Fruit fly (Drosophila melanogaster) whole organism, embryonic: ENCODE measurements around the gene chif.

ENCODE experiments used
- Antp ChIP-seq: fragments of 200-800 bp; sonication (Bioruptor generic); optimal IDR thresholded peaks from 3 replicates; lab custom pipeline; 2016; ENCODE audit warnings: missing biosample characterization, missing genetic modification characterization
- Atf-2 ChIP-seq: fragments of 200-800 bp; sonication (Bioruptor generic); optimal IDR thresholded peaks from 2 replicates; lab custom pipeline; 2016; ENCODE audit warnings: missing biosample characterization, missing genetic modification characterization
- CG10209 ChIP-seq: fragments of 200-800 bp; sonication (Bioruptor generic); optimal IDR thresholded peaks from 3 replicates; lab custom pipeline; 2017; ENCODE audit warnings: missing biosample characterization, mild to moderate bottlenecking, missing genetic modification characterization, missing genetic modification reagents
- CG13775 ChIP-seq: fragments of 200-800 bp; sonication (Bioruptor generic); optimal IDR thresholded peaks from 3 replicates; lab custom pipeline; 2017; ENCODE audit warnings: missing biosample characterization, mild to moderate bottlenecking, missing genetic modification characterization
- CG14710 ChIP-seq: fragments of 200-800 bp; sonication (Bioruptor generic); optimal IDR thresholded peaks from 3 replicates; lab custom pipeline; 2019; ENCODE audit warnings: missing biosample characterization, mild to moderate bottlenecking, missing genetic modification characterization, moderate library complexity
- CG15696 ChIP-seq: fragments of 200-800 bp; sonication (Bioruptor generic); optimal IDR thresholded peaks from 2 replicates; lab custom pipeline; 2019; ENCODE audit warnings: missing biosample characterization, mild to moderate bottlenecking, missing genetic modification characterization, moderate library complexity
- CG17328 ChIP-seq: fragments of 200-800 bp; sonication (Bioruptor generic); IDR thresholded peaks from 2 replicates; pipeline ENCODE4 v1.3.6; 2022; ENCODE audit warnings: missing biosample characterization, missing genetic modification characterization
- CG17829 ChIP-seq: fragments of 200-800 bp; optimal IDR thresholded peaks from 2 replicates; lab custom pipeline; 2019; ENCODE audit warnings: missing biosample characterization, mild to moderate bottlenecking, missing genetic modification characterization, moderate library complexity
- CG30020 ChIP-seq: fragments of 200-800 bp; optimal IDR thresholded peaks from 2 replicates; lab custom pipeline; 2019; ENCODE audit warnings: missing biosample characterization, mild to moderate bottlenecking, missing genetic modification characterization, moderate library complexity
- CG33213 ChIP-seq: fragments of 200-800 bp; sonication (Bioruptor generic); optimal IDR thresholded peaks from 3 replicates; lab custom pipeline; 2016; ENCODE audit warnings: missing biosample characterization, missing genetic modification characterization
- CG3726 ChIP-seq: fragments of 200-800 bp; sonication (Bioruptor generic); IDR thresholded peaks from 3 replicates; pipeline ENCODE4, ENCODE4 v1.3.6; 2022; ENCODE audit warnings: missing biosample characterization, missing genetic modification characterization
- CG4282 ChIP-seq: fragments of 200-800 bp; sonication (Bioruptor generic); optimal IDR thresholded peaks from 2 replicates; lab custom pipeline; 2016; ENCODE audit warnings: missing biosample characterization, missing genetic modification characterization
- CG4404 ChIP-seq: fragments of 200-800 bp; sonication (Bioruptor generic); IDR thresholded peaks from 2 replicates; pipeline ENCODE4 v1.3.6; 2022; ENCODE audit warnings: missing biosample characterization, missing genetic modification characterization
- CG4617 ChIP-seq: fragments of 200-800 bp; sonication (Bioruptor generic); optimal IDR thresholded peaks from 3 replicates; lab custom pipeline; 2016; ENCODE audit warnings: missing biosample characterization, missing genetic modification characterization, borderline replicate concordance
- CG5953 ChIP-seq: fragments of 200-800 bp; sonication (Bioruptor generic); IDR thresholded peaks from 2 replicates; pipeline ENCODE4 v1.3.6; 2022; ENCODE audit warnings: missing biosample characterization, missing genetic modification characterization
- CG6791 ChIP-seq: fragments of 200-800 bp; sonication (Bioruptor generic); IDR thresholded peaks from 3 replicates; pipeline ENCODE4 v1.3.6; 2022; ENCODE audit warnings: missing biosample characterization, missing genetic modification characterization; ENCODE audit not compliant: partially characterized antibody
- CrebB ChIP-seq: fragments of 200-800 bp; sonication (Bioruptor generic); optimal IDR thresholded peaks from 3 replicates; lab custom pipeline; 2018; ENCODE audit warnings: missing biosample characterization, mild to moderate bottlenecking, missing genetic modification characterization
- D19B ChIP-seq: fragments of 200-800 bp; sonication (Bioruptor generic); optimal IDR thresholded peaks from 2 replicates; lab custom pipeline; 2017; ENCODE audit warnings: missing biosample characterization, mild to moderate bottlenecking, missing genetic modification characterization
- Dip2 ChIP-seq: fragments of 200-800 bp; sonication (Bioruptor generic); IDR thresholded peaks from 2 replicates; pipeline ENCODE4 v1.3.6; 2022; ENCODE audit warnings: missing biosample characterization, missing genetic modification characterization
- Dp ChIP-seq: fragments of 200-800 bp; sonication (Bioruptor generic); optimal IDR thresholded peaks from 2 replicates; lab custom pipeline; 2018; ENCODE audit warnings: missing biosample characterization, mild to moderate bottlenecking, missing genetic modification characterization, moderate library complexity
- GATAe ChIP-seq: fragments of 200-800 bp; sonication (Bioruptor generic); conservative IDR thresholded peaks from 2 replicates; pipeline ENCODE4 v1.3.6; 2022; ENCODE audit warnings: missing biosample characterization, missing genetic modification characterization
- Gug ChIP-seq: fragments of 200-800 bp; sonication (Bioruptor generic); IDR thresholded peaks from 4 replicates; pipeline ENCODE4 v1.3.6; 2022; ENCODE audit warnings: missing biosample characterization, missing genetic modification characterization
- Hand ChIP-seq: fragments of 200-800 bp; sonication (Bioruptor generic); optimal IDR thresholded peaks from 2 replicates; lab custom pipeline; 2017; ENCODE audit warnings: mild to moderate bottlenecking, missing biosample characterization, missing genetic modification reagents, missing genetic modification characterization
- Hsf ChIP-seq: fragments of 200-800 bp; sonication (Bioruptor generic); optimal IDR thresholded peaks from 3 replicates; lab custom pipeline; 2016; ENCODE audit warnings: missing biosample characterization, missing genetic modification characterization
- Neu2 ChIP-seq: fragments of 200-800 bp; sonication (Bioruptor generic); optimal IDR thresholded peaks from 3 replicates; lab custom pipeline; 2016; ENCODE audit warnings: missing biosample characterization, missing genetic modification characterization, borderline replicate concordance
- Nf-YC ChIP-seq: fragments of 200-800 bp; optimal IDR thresholded peaks from 3 replicates; lab custom pipeline; 2019; ENCODE audit warnings: missing biosample characterization, mild to moderate bottlenecking, missing genetic modification characterization, moderate library complexity
- Oli ChIP-seq: fragments of 200-800 bp; sonication (Bioruptor generic); optimal IDR thresholded peaks from 2 replicates; lab custom pipeline; 2018; ENCODE audit warnings: missing biosample characterization, mild to moderate bottlenecking, missing genetic modification characterization, moderate library complexity
- Sox102F ChIP-seq: fragments of 200-800 bp; sonication (Bioruptor generic); optimal IDR thresholded peaks from 2 replicates; lab custom pipeline; 2018; ENCODE audit warnings: missing biosample characterization, mild to moderate bottlenecking, missing genetic modification characterization, moderate library complexity
- Spps ChIP-seq: fragments of 200-800 bp; sonication (Bioruptor generic); optimal IDR thresholded peaks from 2 replicates; lab custom pipeline; 2018; ENCODE audit warnings: missing biosample characterization, mild to moderate bottlenecking, missing genetic modification characterization
- abd-A ChIP-seq: fragments of 200-800 bp; sonication (Bioruptor generic); optimal IDR thresholded peaks from 3 replicates; lab custom pipeline; 2019; ENCODE audit warnings: missing biosample characterization, mild to moderate bottlenecking, missing genetic modification characterization, moderate library complexity
- aop ChIP-seq: fragments of 200-800 bp; sonication (Bioruptor generic); IDR thresholded peaks from 2 replicates; pipeline ENCODE4 v1.3.6; 2022; ENCODE audit warnings: missing biosample characterization, missing genetic modification characterization
- ash1 ChIP-seq: fragments of 200-800 bp; sonication (Bioruptor generic); optimal IDR thresholded peaks from 2 replicates; lab custom pipeline; 2018; ENCODE audit warnings: missing biosample characterization, mild to moderate bottlenecking, missing genetic modification characterization
- br ChIP-seq: fragments of >200 bp; optimal IDR thresholded peaks from 2 replicates; lab custom pipeline; 2017
- ci ChIP-seq: fragments of 200-800 bp; sonication (Bioruptor generic); IDR thresholded peaks from 3 replicates; pipeline ENCODE4 v1.3.6; 2022; ENCODE audit warnings: missing biosample characterization, missing genetic modification characterization
- dimm ChIP-seq: fragments of 200-800 bp; sonication (Bioruptor generic); IDR thresholded peaks from 2 replicates; pipeline ENCODE4 v1.3.6; 2022; ENCODE audit warnings: missing biosample characterization, missing genetic modification characterization
- exex ChIP-seq: fragments of 200-800 bp; sonication (Bioruptor generic); optimal IDR thresholded peaks from 4 replicates; lab custom pipeline; 2018; ENCODE audit warnings: missing biosample characterization, mild to moderate bottlenecking, missing genetic modification characterization, moderate library complexity
- fd64A ChIP-seq: fragments of 200-800 bp; sonication (Bioruptor generic); optimal IDR thresholded peaks from 3 replicates; lab custom pipeline; 2018; ENCODE audit warnings: missing biosample characterization, mild to moderate bottlenecking, missing genetic modification characterization
- gro ChIP-seq: fragments of 200-800 bp; sonication (Bioruptor generic); optimal IDR thresholded peaks from 2 replicates; lab custom pipeline; 2016; ENCODE audit warnings: missing biosample characterization, missing genetic modification characterization
- hb ChIP-seq: fragments of 200-800 bp; sonication (Bioruptor generic); IDR thresholded peaks from 3 replicates; pipeline ENCODE4 v1.3.6; 2022; ENCODE audit warnings: missing biosample characterization, missing genetic modification characterization; ENCODE audit not compliant: partially characterized antibody
- lola ChIP-seq, 3 experiments: fragments of >200 bp in 2 of 3; fragments of 200-800 bp in 1 of 3; sonication (Bioruptor generic) in 1 of 3; optimal IDR thresholded peaks; 2 replicates each; lab custom pipeline; 2017 to 2019; ENCODE audit warnings: missing biosample characterization in 3 of 3, missing genetic modification characterization in 3 of 3, mild to moderate bottlenecking in 1 of 3, moderate library complexity in 1 of 3
- mirr ChIP-seq: fragments of 200-800 bp; sonication (Bioruptor generic); optimal IDR thresholded peaks from 3 replicates; lab custom pipeline; 2018; ENCODE audit warnings: missing biosample characterization, mild to moderate bottlenecking, missing genetic modification characterization
- mld ChIP-seq: fragments of 200-800 bp; sonication (Bioruptor generic); IDR thresholded peaks from 3 replicates; pipeline ENCODE4 v1.3.6; 2022; ENCODE audit warnings: missing biosample characterization, missing genetic modification characterization; ENCODE audit not compliant: partially characterized antibody
- nau ChIP-seq: fragments of 200-800 bp; sonication (Bioruptor generic); optimal IDR thresholded peaks from 3 replicates; lab custom pipeline; 2017; ENCODE audit warnings: missing biosample characterization, mild to moderate bottlenecking, missing genetic modification characterization, missing genetic modification reagents
- pnt ChIP-seq: fragments of 200-800 bp; sonication (Bioruptor generic); optimal IDR thresholded peaks from 3 replicates; lab custom pipeline; 2016; ENCODE audit warnings: missing biosample characterization, missing genetic modification characterization
- repo ChIP-seq: fragments of 200-800 bp; sonication (Bioruptor generic); optimal IDR thresholded peaks from 2 replicates; lab custom pipeline; 2016; ENCODE audit warnings: missing biosample characterization, missing genetic modification characterization
- sim ChIP-seq: fragments of 200-800 bp; sonication (Bioruptor generic); IDR thresholded peaks from 2 replicates; pipeline ENCODE4 v1.3.6; 2022; ENCODE audit warnings: missing biosample characterization, missing genetic modification characterization
- tgo ChIP-seq: fragments of 200-800 bp; sonication (Bioruptor generic); IDR thresholded peaks from 3 replicates; pipeline ENCODE4 v1.3.6; 2022; ENCODE audit warnings: missing biosample characterization, missing genetic modification characterization
- tll ChIP-seq, 2 experiments: fragments of 200-800 bp in 1 of 2; fragments of >200 bp in 1 of 2; sonication (Bioruptor generic) in 1 of 2; optimal IDR thresholded peaks; 2 replicates each; lab custom pipeline; 2017 to 2019; ENCODE audit warnings: missing biosample characterization in 2 of 2, missing genetic modification characterization in 2 of 2, mild to moderate bottlenecking in 1 of 2, moderate library complexity in 1 of 2
- trem ChIP-seq: fragments of 200-800 bp; optimal IDR thresholded peaks from 3 replicates; lab custom pipeline; 2019; ENCODE audit warnings: missing biosample characterization, mild to moderate bottlenecking, missing genetic modification characterization, moderate library complexity

chif gene

dm6 chr2L:16317777-16318610, 34.4 kb downstream of the chif start (continued):
- TF ChIP-seq CG33213 (GFP tag; lab: Kevin White, UChicago) (peak; percentile 32), Dp (GFP tag; lab: Kevin White, UChicago) (no peak), mirr (GFP tag; lab: Kevin White, UChicago) (no peak), sim (no peak), hb (GFP tag; lab: Robert Waterston, UW) (no peak), CG13775 (GFP tag; lab: Kevin White, UChicago) (no peak), tgo (GFP tag; lab: Robert Waterston, UW) (no peak), CG14710 (tag; lab: Kevin White, UChicago) (no peak), GATAe (GFP tag; lab: Robert Waterston, UW) (no peak), Dip2 (GFP tag; lab: Robert Waterston, UW) (no peak), Atf-2 (GFP tag; lab: Kevin White, UChicago) (no peak), lola (GFP tag; optimal IDR thresholded peaks at IDR 0.05; lab: Kevin White, UChicago) (no peak), CG15696 (tag; lab: Kevin White, UChicago) (no peak), abd-A (no peak), gro (GFP tag; lab: Kevin White, UChicago) (peak; percentile 39), ash1 (GFP tag; lab: Kevin White, UChicago) (no peak), D19B (GFP tag; lab: Kevin White, UChicago) (no peak), repo (GFP tag; lab: Kevin White, UChicago) (peak; percentile 16), Nf-YC (no peak), pnt (GFP tag; lab: Kevin White, UChicago) (no peak), CG4617 (GFP tag; lab: Kevin White, UChicago) (no peak), dimm (GFP tag; lab: Robert Waterston, UW) (no peak), CG4282 (GFP tag; lab: Kevin White, UChicago) (no peak), CG3726 (GFP tag; lab: Robert Waterston, UW) (no peak), Neu2 (GFP tag; lab: Kevin White, UChicago) (no peak), Hsf (no peak), CG4404 (GFP tag; lab: Robert Waterston, UW) (no peak), CrebB (tag; lab: Kevin White, UChicago) (peak; percentile 43), Antp (no peak), Gug (GFP tag; lab: Robert Waterston, UW) (no peak), Oli (tag; lab: Kevin White, UChicago) (no peak), Spps (no peak), nau (peak; percentile 14), CG5953 (peak; percentile 73), Sox102F (GFP tag; lab: Kevin White, UChicago) (no peak), CG17328 (GFP tag; lab: Robert Waterston, UW) (no peak), exex (tag; lab: Kevin White, UChicago) (no peak), tll (GFP tag; optimal IDR thresholded peaks at IDR 0.05; lab: Kevin White, UChicago) (no peak), trem (tag; lab: Kevin White, UChicago) (no peak), CG6791 (GFP tag; lab: Robert Waterston, UW) (no peak), ci (peak; percentile 70; the same call in 2 of the 3 replicates), aop (GFP tag; lab: Robert Waterston, UW) (no peak), Hand (GFP tag; lab: Kevin White, UChicago) (no peak), CG17829 (tag; lab: Kevin White, UChicago) (no peak), CG10209 (GFP tag; lab: Kevin White, UChicago) (peak; percentile 20), CG30020 (no peak), fd64A (GFP tag; lab: Kevin White, UChicago) (peak; percentile 39), mld (no peak), br (lab: Kevin White, UChicago) (no peak)
